Worm (Caenorhabditis elegans) whole organism, early embryonic: ENCODE results near the gene C30A5.10.

Source experiments
- tbx-11 ChIP-seq: fragments of 200-800 bp; sonication (Bioruptor generic); IDR thresholded peaks from 2 replicates; pipeline ENCODE4 v1.3.6; 2022; ENCODE audit warnings: missing genetic modification characterization, missing compliant biosample characterization
- tbx-37 ChIP-seq: fragments of 200-800 bp; sonication (Bioruptor generic); conservative IDR thresholded peaks from 2 replicates; pipeline ENCODE4 v1.3.6; 2022; ENCODE audit warnings: missing genetic modification reagents, missing genetic modification characterization, missing compliant biosample characterization

DNA sequence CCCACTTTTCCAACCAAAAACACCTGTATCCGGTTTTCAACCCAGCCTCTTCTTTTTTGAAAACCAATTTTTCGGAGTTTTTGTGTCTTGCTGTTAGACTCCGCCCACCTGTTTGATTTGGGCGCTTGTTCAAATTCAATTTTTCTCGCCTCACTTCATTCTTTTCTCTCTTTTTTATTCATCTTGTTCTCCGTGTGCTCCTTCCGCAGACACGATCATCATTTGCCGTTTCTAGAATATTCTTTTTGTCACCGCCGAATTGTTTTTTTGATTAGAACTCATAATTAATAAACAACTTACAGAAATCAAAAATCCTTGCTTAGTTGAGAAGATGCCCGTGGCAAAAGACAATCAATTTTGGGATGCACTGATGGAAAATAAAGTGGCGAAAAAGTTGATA, 30.8 kb downstream of the C30A5.10 start, which contains the start of gene C50C3.5:
- TF ChIP-seq tbx-11 (GFP tag; lab: Robert Waterston, UW) (no peak), tbx-37 (GFP tag; lab: Robert Waterston, UW) (no peak)
